Fruit fly (Drosophila melanogaster) whole organism, embryonic: ENCODE results near the gene CG4278.

Experiments used
- Atf3 ChIP-seq: fragments of 200-800 bp; sonication (Bioruptor generic); optimal IDR thresholded peaks from 3 replicates; lab custom pipeline; 2016; ENCODE audit warnings: missing biosample characterization, missing genetic modification characterization
- CG10209 ChIP-seq: fragments of 200-800 bp; sonication (Bioruptor generic); optimal IDR thresholded peaks from 3 replicates; lab custom pipeline; 2017; ENCODE audit warnings: missing biosample characterization, mild to moderate bottlenecking, missing genetic modification characterization, missing genetic modification reagents
- CG10654 ChIP-seq: fragments of 200-800 bp; sonication (Bioruptor generic); optimal IDR thresholded peaks from 2 replicates; lab custom pipeline; 2016; ENCODE audit warnings: missing biosample characterization, missing genetic modification characterization
- CG10959 ChIP-seq: fragments of 200-800 bp; sonication (Bioruptor generic); IDR thresholded peaks from 2 replicates; pipeline ENCODE4 v1.3.6; 2022; ENCODE audit warnings: missing biosample characterization, missing genetic modification characterization
- CG11247 ChIP-seq: fragments of 200-800 bp; sonication (Bioruptor generic); IDR thresholded peaks from 2 replicates; pipeline ENCODE4 v1.3.6; 2022; ENCODE audit warnings: missing biosample characterization, missing genetic modification characterization
- CG11398 ChIP-seq: fragments of 200-800 bp; sonication (Bioruptor generic); optimal IDR thresholded peaks from 2 replicates; lab custom pipeline; 2016; ENCODE audit warnings: missing biosample characterization, missing genetic modification characterization
- CG11696 ChIP-seq: fragments of 200-800 bp; sonication (Bioruptor generic); IDR thresholded peaks from 2 replicates; pipeline ENCODE4 v1.3.6; 2022; ENCODE audit warnings: missing biosample characterization, missing genetic modification characterization
- CG12155 ChIP-seq: fragments of 200-800 bp; sonication (Bioruptor generic); optimal IDR thresholded peaks from 3 replicates; lab custom pipeline; 2016; ENCODE audit warnings: missing biosample characterization, missing genetic modification characterization
- CG13894 ChIP-seq: fragments of 200-800 bp; sonication (Bioruptor generic); optimal IDR thresholded peaks from 3 replicates; lab custom pipeline; 2018; ENCODE audit warnings: missing biosample characterization, mild to moderate bottlenecking, missing genetic modification characterization, moderate library complexity
- CG14050 ChIP-seq: fragments of 200-800 bp; sonication (Bioruptor generic); IDR thresholded peaks from 3 replicates; pipeline ENCODE4 v1.3.6; 2022; ENCODE audit warnings: missing biosample characterization, missing genetic modification characterization
- CG15073 ChIP-seq: fragments of 200-800 bp; sonication (Bioruptor generic); optimal IDR thresholded peaks from 2 replicates; lab custom pipeline; 2016; ENCODE audit warnings: missing biosample characterization, missing genetic modification characterization
- CG15514 ChIP-seq: fragments of 200-800 bp; sonication (Bioruptor generic); optimal IDR thresholded peaks from 3 replicates; lab custom pipeline; 2017; ENCODE audit warnings: missing biosample characterization, missing genetic modification characterization, mild to moderate bottlenecking, moderate library complexity, missing genetic modification reagents
- CG17568 ChIP-seq: fragments of 200-800 bp; sonication (Bioruptor generic); optimal IDR thresholded peaks from 2 replicates; lab custom pipeline; 2018; ENCODE audit warnings: missing biosample characterization, mild to moderate bottlenecking, missing genetic modification characterization, moderate library complexity
- CG17912 ChIP-seq: fragments of 200-800 bp; sonication (Bioruptor generic); optimal IDR thresholded peaks from 2 replicates; lab custom pipeline; 2018; ENCODE audit warnings: missing biosample characterization, mild to moderate bottlenecking, missing genetic modification characterization
- CG1832 ChIP-seq: fragments of 200-800 bp; sonication (Bioruptor generic); optimal IDR thresholded peaks from 2 replicates; lab custom pipeline; 2017; ENCODE audit warnings: missing biosample characterization, mild to moderate bottlenecking, missing genetic modification characterization, inconsistent platforms
- CG2129 ChIP-seq: fragments of 200-800 bp; sonication (Bioruptor generic); IDR thresholded peaks from 2 replicates; pipeline ENCODE4 v1.3.6; 2022; ENCODE audit warnings: missing biosample characterization, missing genetic modification characterization; ENCODE audit not compliant: partially characterized antibody
- CG30020 ChIP-seq: fragments of 200-800 bp; optimal IDR thresholded peaks from 2 replicates; lab custom pipeline; 2019; ENCODE audit warnings: missing biosample characterization, mild to moderate bottlenecking, missing genetic modification characterization, moderate library complexity
- CG31224 ChIP-seq: fragments of 200-800 bp; sonication (Bioruptor generic); IDR thresholded peaks from 2 replicates; pipeline ENCODE4 v1.3.6; 2022; ENCODE audit warnings: missing biosample characterization, missing genetic modification characterization
- CG3163 ChIP-seq: fragments of 200-800 bp; sonication (Bioruptor generic); optimal IDR thresholded peaks from 3 replicates; lab custom pipeline; 2016; ENCODE audit warnings: missing biosample characterization, missing genetic modification characterization
- CG4282 ChIP-seq: fragments of 200-800 bp; sonication (Bioruptor generic); optimal IDR thresholded peaks from 2 replicates; lab custom pipeline; 2016; ENCODE audit warnings: missing biosample characterization, missing genetic modification characterization
- CG4707 ChIP-seq: fragments of 200-800 bp; sonication (Bioruptor generic); optimal IDR thresholded peaks from 2 replicates; lab custom pipeline; 2018; ENCODE audit warnings: missing biosample characterization, mild to moderate bottlenecking, missing genetic modification characterization, moderate library complexity
- CG5953 ChIP-seq: fragments of 200-800 bp; sonication (Bioruptor generic); IDR thresholded peaks from 2 replicates; pipeline ENCODE4 v1.3.6; 2022; ENCODE audit warnings: missing biosample characterization, missing genetic modification characterization
- CG6654 ChIP-seq: fragments of 200-800 bp; sonication (Bioruptor generic); optimal IDR thresholded peaks from 2 replicates; lab custom pipeline; 2017; ENCODE audit warnings: missing biosample characterization, mild to moderate bottlenecking, missing genetic modification characterization
- CG7786 ChIP-seq: fragments of 200-800 bp; sonication (Bioruptor generic); optimal IDR thresholded peaks from 2 replicates; lab custom pipeline; 2016; ENCODE audit warnings: missing biosample characterization, missing genetic modification characterization
- CG7839 ChIP-seq: fragments of 200-800 bp; sonication (Bioruptor generic); optimal IDR thresholded peaks from 3 replicates; lab custom pipeline; 2018; ENCODE audit warnings: missing biosample characterization, mild to moderate bottlenecking, missing genetic modification characterization, moderate library complexity
- CG8388 ChIP-seq: fragments of 200-800 bp; sonication (Bioruptor generic); optimal IDR thresholded peaks from 2 replicates; lab custom pipeline; 2019; ENCODE audit warnings: missing biosample characterization, mild to moderate bottlenecking, missing genetic modification characterization, moderate library complexity
- CG8924 ChIP-seq: fragments of 200-800 bp; optimal IDR thresholded peaks from 3 replicates; lab custom pipeline; 2019; ENCODE audit warnings: missing biosample characterization, mild to moderate bottlenecking, missing genetic modification characterization, moderate library complexity
- Dek ChIP-seq: fragments of 200-800 bp; sonication (Bioruptor generic); optimal IDR thresholded peaks from 3 replicates; lab custom pipeline; 2019; ENCODE audit warnings: missing biosample characterization, mild to moderate bottlenecking, missing genetic modification characterization, moderate library complexity
- Dip3 ChIP-seq: fragments of 200-800 bp; sonication (Bioruptor generic); optimal IDR thresholded peaks from 3 replicates; lab custom pipeline; 2016; ENCODE audit warnings: missing biosample characterization, missing genetic modification characterization
- Doc3 ChIP-seq: fragments of 200-800 bp; sonication (Bioruptor generic); IDR thresholded peaks from 3 replicates; pipeline ENCODE4 v1.3.6; 2022; ENCODE audit warnings: missing biosample characterization, missing genetic modification characterization; ENCODE audit not compliant: partially characterized antibody
- Dp ChIP-seq: fragments of 200-800 bp; sonication (Bioruptor generic); optimal IDR thresholded peaks from 2 replicates; lab custom pipeline; 2018; ENCODE audit warnings: missing biosample characterization, mild to moderate bottlenecking, missing genetic modification characterization, moderate library complexity
- Ets65A ChIP-seq: fragments of 200-800 bp; sonication (Bioruptor generic); peaks from one replicate; lab custom pipeline; 2016; ENCODE audit warnings: missing biosample characterization, missing genetic modification characterization
- Hmr ChIP-seq: fragments of 200-800 bp; sonication (Bioruptor generic); optimal IDR thresholded peaks from 3 replicates; lab custom pipeline; 2017; ENCODE audit warnings: mild to moderate bottlenecking, missing biosample characterization, missing genetic modification reagents, missing genetic modification characterization
- Hr3 ChIP-seq: fragments of 200-800 bp; sonication (Bioruptor generic); optimal IDR thresholded peaks from 3 replicates; lab custom pipeline; 2016; ENCODE audit warnings: missing biosample characterization, missing genetic modification characterization
- MESR4 ChIP-seq: fragments of 200-800 bp; sonication (Bioruptor generic); optimal IDR thresholded peaks from 2 replicates; lab custom pipeline; 2018; ENCODE audit warnings: missing biosample characterization, mild to moderate bottlenecking, missing genetic modification characterization, moderate library complexity
- Meics ChIP-seq: fragments of 200-800 bp; sonication (Bioruptor generic); optimal IDR thresholded peaks from 2 replicates; lab custom pipeline; 2017; ENCODE audit warnings: missing biosample characterization, mild to moderate bottlenecking, missing genetic modification characterization
- Nf-YC ChIP-seq: fragments of 200-800 bp; optimal IDR thresholded peaks from 3 replicates; lab custom pipeline; 2019; ENCODE audit warnings: missing biosample characterization, mild to moderate bottlenecking, missing genetic modification characterization, moderate library complexity
- Tbp ChIP-seq: fragments of >200 bp; optimal IDR thresholded peaks from 2 replicates; lab custom pipeline; 2018; ENCODE audit warnings: missing biosample characterization, missing genetic modification characterization
- ap ChIP-seq: fragments of 200-800 bp; sonication (Bioruptor generic); IDR thresholded peaks from 2 replicates; pipeline ENCODE4 v1.3.6; 2022; ENCODE audit warnings: missing biosample characterization, missing genetic modification characterization
- dan ChIP-seq: fragments of 200-800 bp; sonication (Bioruptor generic); IDR thresholded peaks from 2 replicates; pipeline ENCODE4 v1.3.6; 2022; ENCODE audit warnings: missing biosample characterization, missing genetic modification characterization
- eyg ChIP-seq: fragments of 200-800 bp; sonication (Bioruptor generic); optimal IDR thresholded peaks from 3 replicates; lab custom pipeline; 2016; ENCODE audit warnings: missing biosample characterization, missing genetic modification characterization
- fru ChIP-seq: fragments of >200 bp; optimal IDR thresholded peaks from 2 replicates; lab custom pipeline; 2017
- gcm2 ChIP-seq: fragments of 200-800 bp; sonication (Bioruptor generic); optimal IDR thresholded peaks from 2 replicates; lab custom pipeline; 2016; ENCODE audit warnings: missing biosample characterization, missing genetic modification characterization
- jing ChIP-seq: fragments of 200-800 bp; sonication (Bioruptor generic); optimal IDR thresholded peaks from 2 replicates; lab custom pipeline; 2018; ENCODE audit warnings: missing biosample characterization, mild to moderate bottlenecking, missing genetic modification characterization
- ken ChIP-seq: fragments of 200-800 bp; sonication (Bioruptor generic); IDR thresholded peaks from 3 replicates; pipeline ENCODE4 v1.3.6; 2022; ENCODE audit warnings: missing biosample characterization, missing genetic modification characterization
- mam ChIP-seq: fragments of 200-800 bp; sonication (Bioruptor generic); optimal IDR thresholded peaks from 3 replicates; lab custom pipeline; 2016; ENCODE audit warnings: missing biosample characterization, missing genetic modification characterization
- nerfin-1 ChIP-seq: fragments of 200-800 bp; sonication (Bioruptor generic); optimal IDR thresholded peaks from 3 replicates; lab custom pipeline; 2019; ENCODE audit warnings: missing biosample characterization, mild to moderate bottlenecking, missing genetic modification characterization, moderate library complexity
- run ChIP-seq: fragments of 200-800 bp; sonication (Bioruptor generic); optimal IDR thresholded peaks from 3 replicates; lab custom pipeline; 2018; ENCODE audit warnings: missing biosample characterization, mild to moderate bottlenecking, missing genetic modification characterization
- sim ChIP-seq: fragments of 200-800 bp; sonication (Bioruptor generic); IDR thresholded peaks from 2 replicates; pipeline ENCODE4 v1.3.6; 2022; ENCODE audit warnings: missing biosample characterization, missing genetic modification characterization
- wdn ChIP-seq: fragments of 200-800 bp; sonication (Bioruptor generic); IDR thresholded peaks from 2 replicates; pipeline ENCODE4 v1.3.6; 2022; ENCODE audit warnings: missing biosample characterization, missing genetic modification characterization

Gene CG4278

DNA sequence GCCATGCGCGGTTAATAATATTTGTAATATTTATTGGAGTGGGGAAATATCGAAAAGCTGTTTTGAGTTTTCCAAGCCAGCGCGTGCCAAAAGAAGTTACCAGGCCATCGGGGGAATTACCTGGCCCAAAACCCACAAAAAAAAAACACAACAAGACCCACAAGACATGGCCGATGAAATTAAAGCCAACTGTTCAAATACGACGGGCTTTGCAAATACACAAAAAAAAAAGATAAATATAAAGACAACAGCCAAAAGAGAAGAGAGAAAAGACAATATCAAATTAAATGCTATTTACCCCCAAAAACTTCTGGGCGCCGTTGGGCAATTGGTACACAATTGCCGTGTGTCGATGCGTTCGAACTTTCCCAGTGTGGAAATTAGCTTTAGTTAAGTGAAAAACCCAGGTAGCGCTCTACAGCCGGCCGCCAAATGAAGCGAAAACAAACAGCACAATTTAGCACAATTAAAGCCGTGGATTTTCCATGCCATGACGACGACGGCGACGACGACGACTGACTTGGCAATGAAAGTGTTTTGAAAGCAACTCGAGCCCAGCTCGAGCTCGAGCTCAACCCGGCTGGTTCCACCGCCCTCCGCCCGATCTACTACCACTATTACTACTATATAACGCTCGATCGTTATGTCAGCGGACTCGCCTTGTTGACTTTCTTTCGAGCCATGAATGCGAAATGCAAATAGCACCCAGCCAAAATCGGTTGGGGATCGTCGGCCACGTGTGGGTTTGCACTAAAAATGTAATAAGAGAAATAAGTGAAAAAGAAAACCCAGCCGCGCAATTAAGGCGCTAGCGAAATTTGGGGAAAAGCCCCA, 8.9 kb upstream of the CG4278 start (continued):
- TF ChIP-seq fru (lab: Kevin White, UChicago) (no peak), Dip3 (GFP tag; lab: Kevin White, UChicago) (peak; percentile 36), CG1832 (GFP tag; lab: Kevin White, UChicago) (no peak), CG3163 (GFP tag; lab: Kevin White, UChicago) (peak; percentile 12), CG6654 (GFP tag; lab: Kevin White, UChicago) (no peak), CG8388 (GFP tag; lab: Kevin White, UChicago) (no peak), CG7839 (tag; lab: Kevin White, UChicago) (peak; percentile 14), CG13894 (tag; lab: Kevin White, UChicago) (peak; percentile 4), Nf-YC (tag; lab: Kevin White, UChicago) (no peak), CG10654 (GFP tag; lab: Kevin White, UChicago) (peak; percentile 43), CG12155 (GFP tag; lab: Kevin White, UChicago) (peak; percentile 25), CG10209 (GFP tag; lab: Kevin White, UChicago) (peak; percentile 20), Doc3 (GFP tag; lab: Robert Waterston, UW) (no peak), sim (GFP tag; lab: Robert Waterston, UW) (no peak), Dp (GFP tag; lab: Kevin White, UChicago) (no peak), wdn (0 out of 2 replicates have a peak, but pooled peaks have one; percentile 21), Hmr (GFP tag; lab: Kevin White, UChicago) (peak; percentile 82), CG10959 (GFP tag; lab: Robert Waterston, UW) (no peak), run (tag; lab: Kevin White, UChicago) (no peak), nerfin-1 (tag; lab: Kevin White, UChicago) (peak; percentile 28), CG11247 (GFP tag; lab: Robert Waterston, UW) (peak; percentile 51), CG7786 (peak; percentile 0), CG5953 (GFP tag; lab: Robert Waterston, UW) (peak; percentile 73), CG8924 (tag; lab: Kevin White, UChicago) (no peak), CG17568 (GFP tag; lab: Kevin White, UChicago) (peak; percentile 67), ken (GFP tag; lab: Robert Waterston, UW) (0 out of 3 replicates have a peak, but pooled peaks have one; percentile 13), Tbp (no peak), eyg (GFP tag; lab: Kevin White, UChicago) (peak; percentile 40), CG11696 (GFP tag; lab: Robert Waterston, UW) (peak; percentile 56; the same call in 1 of the 2 replicates), ap (GFP tag; lab: Robert Waterston, UW) (peak; percentile 11; the same call in 1 of the 2 replicates), Atf3 (GFP tag; lab: Kevin White, UChicago) (no peak), CG30020 (tag; lab: Kevin White, UChicago) (no peak), jing (GFP tag; lab: Kevin White, UChicago) (no peak), CG2129 (GFP tag; lab: Robert Waterston, UW) (no peak), CG15073 (no peak), CG14050 (GFP tag; lab: Robert Waterston, UW) (no peak), mam (GFP tag; lab: Kevin White, UChicago) (no peak), CG4282 (GFP tag; lab: Kevin White, UChicago) (no peak), MESR4 (GFP tag; lab: Kevin White, UChicago) (no peak), CG11398 (GFP tag; lab: Kevin White, UChicago) (peak; percentile 47), Hr3 (GFP tag; lab: Kevin White, UChicago) (no peak), Dek (peak; percentile 38), gcm2 (no peak), CG15514 (GFP tag; lab: Kevin White, UChicago) (peak; percentile 13), Meics (GFP tag; lab: Kevin White, UChicago) (peak; percentile 55), CG4707 (GFP tag; lab: Kevin White, UChicago) (peak; percentile 54), CG31224 (GFP tag; lab: Robert Waterston, UW) (no peak), dan (GFP tag; lab: Robert Waterston, UW) (no peak), Ets65A (GFP tag; lab: Kevin White, UChicago) (no peak), CG17912 (GFP tag; lab: Kevin White, UChicago) (peak; percentile 57)
